Worm (Caenorhabditis elegans) whole organism, late embryonic: ENCODE data around the gene lys-4.

Experiments
- C08G9.2 ChIP-seq: sonication (generic microtip); optimal IDR thresholded peaks from 2 replicates; lab custom pipeline; 2016; ENCODE audit warnings: mild to moderate bottlenecking, missing genetic modification characterization, moderate library complexity, missing compliant biosample characterization
- F13H6.1 ChIP-seq: sonication (generic microtip); optimal IDR thresholded peaks from 2 replicates; lab custom pipeline; 2016; ENCODE audit warnings: missing genetic modification characterization, missing compliant biosample characterization
- K09A11.1 ChIP-seq: sonication (generic microtip); optimal IDR thresholded peaks from 2 replicates; lab custom pipeline; 2017; ENCODE audit warnings: antibody characterized with exemption, mild to moderate bottlenecking, missing genetic modification characterization, missing compliant biosample characterization; ENCODE audit not compliant: insufficient read depth
- Y22D7AL.16 ChIP-seq: sonication (generic microtip); optimal IDR thresholded peaks from 2 replicates; lab custom pipeline; 2016; ENCODE audit warnings: missing genetic modification characterization, missing compliant biosample characterization
- ahr-1 ChIP-seq: sonication (generic microtip); optimal IDR thresholded peaks from 2 replicates; lab custom pipeline; 2016; ENCODE audit warnings: missing genetic modification characterization, missing compliant biosample characterization
- ama-1 ChIP-seq: fragments of 150-350 bp; optimal IDR thresholded peaks from 2 replicates; lab custom pipeline; 2014
- ceh-14 ChIP-seq: sonication (generic microtip); optimal IDR thresholded peaks from 2 replicates; lab custom pipeline; 2016; ENCODE audit warnings: missing genotype, missing genetic modification characterization, missing compliant biosample characterization
- ceh-18 ChIP-seq: sonication (generic microtip); optimal IDR thresholded peaks from 2 replicates; lab custom pipeline; 2016; ENCODE audit warnings: missing genetic modification characterization, missing compliant biosample characterization
- ceh-19 ChIP-seq: fragments of 200-800 bp; sonication (Bioruptor generic); optimal IDR thresholded peaks from 2 replicates; lab custom pipeline; 2018; ENCODE audit warnings: mild to moderate bottlenecking, missing genetic modification characterization, missing compliant biosample characterization
- ceh-2 ChIP-seq: sonication (generic microtip); optimal IDR thresholded peaks from 2 replicates; lab custom pipeline; 2016; ENCODE audit warnings: missing genotype, missing genetic modification characterization, missing compliant biosample characterization
- ceh-30 ChIP-seq: fragments of 150-350 bp; optimal IDR thresholded peaks from 2 replicates; lab custom pipeline; 2014; ENCODE audit warnings: missing biosample characterization, missing genetic modification characterization
- ceh-31 ChIP-seq: sonication (generic microtip); optimal IDR thresholded peaks from 2 replicates; lab custom pipeline; 2016; ENCODE audit warnings: missing genetic modification characterization, missing compliant biosample characterization
- ceh-34 ChIP-seq: sonication (generic microtip); optimal IDR thresholded peaks from 2 replicates; lab custom pipeline; 2016; ENCODE audit warnings: mild to moderate bottlenecking, missing genetic modification characterization, missing compliant biosample characterization
- ceh-48 ChIP-seq: sonication (generic microtip); optimal IDR thresholded peaks from 2 replicates; lab custom pipeline; 2016; ENCODE audit warnings: missing genetic modification characterization, inconsistent platforms, missing compliant biosample characterization
- ceh-6 ChIP-seq: fragments of 200-800 bp; sonication (Bioruptor generic); optimal IDR thresholded peaks from 2 replicates; lab custom pipeline; 2018; ENCODE audit warnings: mild to moderate bottlenecking, missing genetic modification characterization, missing compliant biosample characterization
- elt-4 ChIP-seq: sonication (generic microtip); optimal IDR thresholded peaks from 2 replicates; lab custom pipeline; 2016; ENCODE audit warnings: missing genetic modification characterization, missing compliant biosample characterization
- ets-4 ChIP-seq: sonication (generic microtip); optimal IDR thresholded peaks from 2 replicates; lab custom pipeline; 2016; ENCODE audit warnings: missing genetic modification characterization, missing compliant biosample characterization
- eyg-1 ChIP-seq: sonication (generic microtip); optimal IDR thresholded peaks from 2 replicates; lab custom pipeline; 2016; ENCODE audit warnings: missing genotype, missing genetic modification characterization, missing compliant biosample characterization
- fax-1 ChIP-seq: sonication (generic microtip); optimal IDR thresholded peaks from 2 replicates; lab custom pipeline; 2016; ENCODE audit warnings: missing genotype, missing genetic modification characterization, missing compliant biosample characterization
- gmeb-2 ChIP-seq: sonication (generic microtip); optimal IDR thresholded peaks from 2 replicates; lab custom pipeline; 2016; ENCODE audit warnings: missing genetic modification characterization, inconsistent platforms, missing compliant biosample characterization
- hlh-13 ChIP-seq: fragments of 200-800 bp; sonication (Bioruptor generic); optimal IDR thresholded peaks from 2 replicates; lab custom pipeline; 2018; ENCODE audit warnings: mild to moderate bottlenecking, missing genetic modification characterization, missing compliant biosample characterization
- hlh-15 ChIP-seq: sonication (generic microtip); optimal IDR thresholded peaks from 2 replicates; lab custom pipeline; 2016; ENCODE audit warnings: missing genetic modification characterization, missing compliant biosample characterization
- hlh-30 ChIP-seq: sonication (generic microtip); optimal IDR thresholded peaks from 2 replicates; lab custom pipeline; 2017; ENCODE audit warnings: antibody characterized with exemption, missing genetic modification characterization, missing compliant biosample characterization; ENCODE audit not compliant: insufficient read depth
- hlh-6 ChIP-seq: sonication (generic microtip); optimal IDR thresholded peaks from 2 replicates; lab custom pipeline; 2016; ENCODE audit warnings: missing genotype, missing genetic modification characterization, missing compliant biosample characterization
- hlh-8 ChIP-seq: sonication (generic microtip); optimal IDR thresholded peaks from 2 replicates; lab custom pipeline; 2016; ENCODE audit warnings: missing genotype, missing genetic modification characterization, missing compliant biosample characterization
- lim-6 ChIP-seq: sonication (generic microtip); optimal IDR thresholded peaks from 2 replicates; lab custom pipeline; 2016; ENCODE audit warnings: missing genetic modification characterization, missing compliant biosample characterization
- lin-11 ChIP-seq: fragments of 200-800 bp; sonication (Bioruptor generic); optimal IDR thresholded peaks from 2 replicates; lab custom pipeline; 2018; ENCODE audit warnings: mild to moderate bottlenecking, missing genetic modification characterization, missing compliant biosample characterization
- madf-2 ChIP-seq: sonication (generic microtip); optimal IDR thresholded peaks from 2 replicates; lab custom pipeline; 2017; ENCODE audit warnings: missing genetic modification characterization, missing compliant biosample characterization
- mec-3 ChIP-seq: sonication (generic microtip); optimal IDR thresholded peaks from 2 replicates; lab custom pipeline; 2016; ENCODE audit warnings: borderline replicate concordance, missing genetic modification characterization, missing compliant biosample characterization
- nhr-11 ChIP-seq: fragments of 150-350 bp; optimal IDR thresholded peaks from 2 replicates; lab custom pipeline; 2014; ENCODE audit warnings: missing biosample characterization, missing genetic modification characterization
- pag-3 ChIP-seq: sonication (generic microtip); optimal IDR thresholded peaks from 2 replicates; lab custom pipeline; 2016; ENCODE audit warnings: missing compliant biosample characterization, missing genetic modification characterization, borderline replicate concordance
- pax-1 ChIP-seq: fragments of 150-350 bp; optimal IDR thresholded peaks from 2 replicates; lab custom pipeline; 2014; ENCODE audit warnings: missing biosample characterization, missing genetic modification characterization
- pha-2 ChIP-seq: sonication (generic microtip); optimal IDR thresholded peaks from 2 replicates; lab custom pipeline; 2017; ENCODE audit warnings: mild to moderate bottlenecking, missing genetic modification characterization, missing compliant biosample characterization
- pqm-1 ChIP-seq: sonication (generic microtip); optimal IDR thresholded peaks from 2 replicates; lab custom pipeline; 2016; ENCODE audit warnings: missing genetic modification characterization, missing compliant biosample characterization
- pros-1 ChIP-seq: fragments of 150-350 bp; optimal IDR thresholded peaks from 2 replicates; lab custom pipeline; 2014; ENCODE audit warnings: missing biosample characterization, missing genetic modification reagents, missing genetic modification characterization
- ref-2 ChIP-seq: sonication (generic microtip); optimal IDR thresholded peaks from 2 replicates; lab custom pipeline; 2016; ENCODE audit warnings: missing genetic modification characterization, missing compliant biosample characterization
- rnt-1 ChIP-seq: sonication (generic microtip); optimal IDR thresholded peaks from 2 replicates; lab custom pipeline; 2016; ENCODE audit warnings: missing genetic modification characterization, missing compliant biosample characterization
- sdc-2 ChIP-seq: sonication (generic microtip); optimal IDR thresholded peaks from 2 replicates; lab custom pipeline; 2016; ENCODE audit warnings: missing genotype, missing genetic modification characterization, missing compliant biosample characterization
- sox-2 ChIP-seq: fragments of 200-800 bp; sonication (Bioruptor generic); IDR thresholded peaks from 2 replicates; pipeline ENCODE4 v1.3.6; 2022; ENCODE audit warnings: missing genetic modification reagents, missing genetic modification characterization, missing compliant biosample characterization
- sox-4 ChIP-seq: sonication (generic microtip); optimal IDR thresholded peaks from 2 replicates; lab custom pipeline; 2017; ENCODE audit warnings: mild to moderate bottlenecking, missing genetic modification characterization, inconsistent platforms, missing compliant biosample characterization
- syd-9 ChIP-seq: sonication (generic microtip); optimal IDR thresholded peaks from 2 replicates; lab custom pipeline; 2016; ENCODE audit warnings: mild to moderate bottlenecking, missing genetic modification characterization, moderate library complexity, missing compliant biosample characterization
- tbx-2 ChIP-seq: sonication (generic microtip); optimal IDR thresholded peaks from 2 replicates; lab custom pipeline; 2016; ENCODE audit warnings: missing genetic modification characterization, missing compliant biosample characterization
- tbx-7 ChIP-seq: sonication (generic microtip); optimal IDR thresholded peaks from 2 replicates; lab custom pipeline; 2016; ENCODE audit warnings: missing genotype, missing genetic modification characterization, missing compliant biosample characterization
- ttx-3 ChIP-seq: sonication (generic microtip); optimal IDR thresholded peaks from 2 replicates; lab custom pipeline; 2016; ENCODE audit warnings: missing genetic modification reagents, missing genetic modification characterization, missing compliant biosample characterization
- unc-3 ChIP-seq, 2 experiments: fragments of 200-800 bp in 1 of 2; sonication (Bioruptor generic) in 1 of 2; sonication (generic microtip) in 1 of 2; conservative IDR thresholded peaks in 1 of 2; optimal IDR thresholded peaks in 1 of 2; 2 replicates each; pipeline versions ENCODE4 v1.3.6 to Lab custom; 2016 to 2022; ENCODE audit warnings: missing compliant biosample characterization in 2 of 2, missing genetic modification characterization in 2 of 2, missing genetic modification reagents in 1 of 2
- unc-42 ChIP-seq: sonication (generic microtip); optimal IDR thresholded peaks from 2 replicates; lab custom pipeline; 2016; ENCODE audit warnings: missing genotype, missing genetic modification characterization, missing compliant biosample characterization
- unc-86 ChIP-seq: sonication (generic microtip); optimal IDR thresholded peaks from 2 replicates; lab custom pipeline; 2016; ENCODE audit warnings: missing genetic modification characterization, missing compliant biosample characterization
- zip-5 ChIP-seq: sonication (generic microtip); optimal IDR thresholded peaks from 2 replicates; lab custom pipeline; 2016; ENCODE audit warnings: missing genetic modification characterization, missing compliant biosample characterization

Gene lys-4

ce11 chrIV:11636409-11636723 lies 13.4 kb upstream of the lys-4 start, which contains the start of gene F58B3.6:
Gene F58B3.6 (plus strand): TSS chrIV:11636648.
- no peak for TF ChIP-seq pha-2
- TF ChIP-seq sox-2 (GFP tag; lab: Robert Waterston, UW): no peak
- TF ChIP-seq K09A11.1 (tag; lab: Kevin White, UChicago): no peak
- peak; percentile 67 for TF ChIP-seq hlh-30 (tag; lab: Kevin White, UChicago)
- TF ChIP-seq hlh-15: no peak
- TF ChIP-seq pqm-1 (tag; lab: Kevin White, UChicago): no peak

- TF ChIP-seq Y22D7AL.16 (tag; lab: Kevin White, UChicago): no peak
- TF ChIP-seq ceh-14 (tag; lab: Kevin White, UChicago): peak; percentile 62
- no peak for TF ChIP-seq pag-3 (tag; lab: Kevin White, UChicago)
- peak; percentile 49 for TF ChIP-seq rnt-1
- TF ChIP-seq lin-11 (tag; lab: Kevin White, UChicago): no peak
- TF ChIP-seq ceh-19 (GFP tag; lab: Kevin White, UChicago): peak; percentile 21
- TF ChIP-seq ceh-6: no peak
- no peak for TF ChIP-seq unc-3 (GFP tag; conservative IDR thresholded peaks at IDR 0.05; lab: Robert Waterston, UW)
- TF ChIP-seq unc-3 (tag; optimal IDR thresholded peaks at IDR 0.05; lab: Kevin White, UChicago): peak; percentile 60
- peak; percentile 32 for TF ChIP-seq syd-9 (tag; lab: Kevin White, UChicago)
- no peak for TF ChIP-seq gmeb-2 (tag; lab: Kevin White, UChicago)
- peak; percentile 53 for TF ChIP-seq ahr-1 (tag; lab: Kevin White, UChicago)
- TF ChIP-seq pax-1 (tag; lab: Kevin White, UChicago): no peak
- TF ChIP-seq hlh-30 (tag; lab: Kevin White, UChicago): no peak
- TF ChIP-seq fax-1 (tag; lab: Kevin White, UChicago): peak; percentile 72
- TF ChIP-seq ceh-18 (tag; lab: Kevin White, UChicago): peak; percentile 50
- TF ChIP-seq pqm-1 (tag; lab: Kevin White, UChicago): peak; percentile 64
- TF ChIP-seq hlh-13 (GFP tag; lab: Kevin White, UChicago): no peak
- TF ChIP-seq hlh-6 (tag; lab: Kevin White, UChicago): no peak
- TF ChIP-seq ref-2: peak; percentile 37
- TF ChIP-seq ceh-31 (tag; lab: Kevin White, UChicago): peak; percentile 94
- no peak for TF ChIP-seq pros-1 (tag; lab: Kevin White, UChicago)
- TF ChIP-seq unc-86 (tag; lab: Kevin White, UChicago): peak; percentile 57
- peak; percentile 90 for TF ChIP-seq ets-4 (tag; lab: Kevin White, UChicago)
- TF ChIP-seq ceh-34: peak; percentile 76
- peak; percentile 72 for TF ChIP-seq F13H6.1
- no peak for TF ChIP-seq elt-4 (tag; lab: Kevin White, UChicago)
- TF ChIP-seq C08G9.2: peak; percentile 85
- TF ChIP-seq sdc-2: no peak
- no peak for TF ChIP-seq pha-2
- peak; percentile 60 for TF ChIP-seq unc-42
- no peak for TF ChIP-seq ama-1 (lab: Kevin White, UChicago)
- TF ChIP-seq tbx-2 (tag; lab: Kevin White, UChicago): peak; percentile 80
- no peak for TF ChIP-seq ceh-30 (tag; lab: Kevin White, UChicago)
- no peak for TF ChIP-seq ttx-3 (tag; lab: Kevin White, UChicago)
- TF ChIP-seq lim-6 (tag; lab: Kevin White, UChicago): peak; percentile 54
- TF ChIP-seq ceh-48 (tag; lab: Kevin White, UChicago): no peak
- peak; percentile 93 for TF ChIP-seq zip-5 (tag; lab: Kevin White, UChicago)
- TF ChIP-seq eyg-1: peak; percentile 18
- TF ChIP-seq ceh-2 (tag; lab: Kevin White, UChicago): peak; percentile 82
- TF ChIP-seq hlh-8: peak; percentile 51
- no peak for TF ChIP-seq nhr-11 (tag; lab: Kevin White, UChicago)
- TF ChIP-seq mec-3 (tag; lab: Kevin White, UChicago): peak; percentile 49
- no peak for TF ChIP-seq madf-2 (tag; lab: Kevin White, UChicago)
- no peak for TF ChIP-seq sox-4
- TF ChIP-seq tbx-7 (tag; lab: Kevin White, UChicago): peak; percentile 79
- TF ChIP-seq K09A11.1 (tag; lab: Kevin White, UChicago): no peak
Measured at ce11 chrIV:11635437-11636408, 12.7 kb upstream of the lys-4 start, which contains the start of gene mars-1. Gene mars-1 (minus strand): TSS chrIV:11635487.
